Comparison of ENCODE assay signal across 2 worm cellular contexts in the genomic region with DNA sequence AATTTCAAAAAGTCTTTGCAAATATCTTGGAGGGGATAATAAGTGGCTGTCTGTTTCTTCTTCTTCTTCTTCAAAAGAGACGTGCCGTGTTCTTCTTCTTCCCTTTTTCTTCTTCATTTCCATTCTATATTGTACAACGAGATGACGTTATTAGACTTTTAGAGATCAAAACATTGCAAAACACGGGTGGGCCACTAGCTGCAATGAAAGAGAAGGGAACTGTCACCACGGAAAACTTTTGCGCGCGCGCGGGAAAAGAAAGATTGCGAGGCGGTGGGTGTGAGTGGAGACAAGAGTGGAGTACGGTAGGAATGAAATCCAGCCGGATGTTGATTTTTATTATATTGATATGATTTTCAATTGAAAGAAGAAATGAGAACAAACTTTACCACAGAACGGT.
TF ChIP-seq lines count a peak whose summit lies in the region.

No protein-coding gene starts in this region.

TF ChIP-seq in whole organism, L1 larva, 84 proteins besides CTCF, POLR2A, EP300 and RAD21 (continued from another document):
- TF ChIP-seq nhr-85 (tag; lab: Kevin White, UChicago) (peak; percentile 68), ztf-4 (tag; optimal IDR thresholded peaks at IDR 0.05; lab: Kevin White, UChicago) (no peak), ceh-88 (GFP tag; IDR thresholded peaks at IDR 0.05; lab: Robert Waterston, UW) (no peak), nhr-71 (tag; optimal IDR thresholded peaks at IDR 0.05; lab: Kevin White, UChicago) (peak; percentile 55), tbx-2 (tag; optimal IDR thresholded peaks at IDR 0.05; lab: Kevin White, UChicago) (peak; percentile 7), C34B4.2 (tag; optimal IDR thresholded peaks at IDR 0.05; lab: Kevin White, UChicago) (no peak), lin-13 (GFP tag; optimal IDR thresholded peaks at IDR 0.05; lab: Kevin White, UChicago) (peak; percentile 30)

TF ChIP-seq in whole organism, L4 larva, 104 proteins besides CTCF, POLR2A, EP300 and RAD21 (continued from another document):
- TF ChIP-seq arid-1 (GFP tag; conservative IDR thresholded peaks at IDR 0.05; lab: Robert Waterston, UW): no peak
- TF ChIP-seq tra-1 (GFP tag; IDR thresholded peaks at IDR 0.05; lab: Robert Waterston, UW): no peak
- TF ChIP-seq ceh-82 (tag; optimal IDR thresholded peaks at IDR 0.05; lab: Kevin White, UChicago): no peak
- TF ChIP-seq nhr-42 (GFP tag; IDR thresholded peaks at IDR 0.05; lab: Robert Waterston, UW): no peak
- TF ChIP-seq ceh-28 (tag; optimal IDR thresholded peaks at IDR 0.05; lab: Kevin White, UChicago): no peak
- TF ChIP-seq mxl-2 (GFP tag; conservative IDR thresholded peaks at IDR 0.05; lab: Robert Waterston, UW): no peak
- TF ChIP-seq pha-4 (GFP tag; IDR thresholded peaks at IDR 0.05; lab: Robert Waterston, UW): no peak
- TF ChIP-seq pha-4 (tag; optimal IDR thresholded peaks at IDR 0.05; lab: Kevin White, UChicago): no peak
- peak; percentile 35 for TF ChIP-seq hlh-11 (tag; optimal IDR thresholded peaks at IDR 0.05; lab: Kevin White, UChicago)
- TF ChIP-seq nhr-76 (tag; optimal IDR thresholded peaks at IDR 0.05; lab: Kevin White, UChicago): no peak
- no peak for TF ChIP-seq fkh-10 (GFP tag; optimal IDR thresholded peaks at IDR 0.05; lab: Kevin White, UChicago)
- no peak for TF ChIP-seq ZK337.2 (GFP tag; IDR thresholded peaks at IDR 0.05; lab: Robert Waterston, UW)
- no peak for TF ChIP-seq saeg-2 (GFP tag; IDR thresholded peaks at IDR 0.05; lab: Robert Waterston, UW)
- no peak for TF ChIP-seq zfp-2 (tag; optimal IDR thresholded peaks at IDR 0.05; lab: Kevin White, UChicago)
- no peak for TF ChIP-seq ces-1 (GFP tag; optimal IDR thresholded peaks at IDR 0.05; lab: Kevin White, UChicago)
- no peak for TF ChIP-seq jun-1 (tag; optimal IDR thresholded peaks at IDR 0.05; lab: Kevin White, UChicago)
- no peak for TF ChIP-seq ZK546.5 (tag; optimal IDR thresholded peaks at IDR 0.05; lab: Kevin White, UChicago)
- no peak for TF ChIP-seq cey-2 (tag; optimal IDR thresholded peaks at IDR 0.05; lab: Kevin White, UChicago; ENCODE audit: borderline replicate concordance, insufficient read depth)
- TF ChIP-seq zip-11 (GFP tag; IDR thresholded peaks at IDR 0.05; lab: Robert Waterston, UW): no peak
- no peak for TF ChIP-seq daf-19 (GFP tag; conservative IDR thresholded peaks at IDR 0.05; lab: Robert Waterston, UW)
